Worm (Caenorhabditis elegans): ENCODE results near the gene T02G5.7.

DNA sequence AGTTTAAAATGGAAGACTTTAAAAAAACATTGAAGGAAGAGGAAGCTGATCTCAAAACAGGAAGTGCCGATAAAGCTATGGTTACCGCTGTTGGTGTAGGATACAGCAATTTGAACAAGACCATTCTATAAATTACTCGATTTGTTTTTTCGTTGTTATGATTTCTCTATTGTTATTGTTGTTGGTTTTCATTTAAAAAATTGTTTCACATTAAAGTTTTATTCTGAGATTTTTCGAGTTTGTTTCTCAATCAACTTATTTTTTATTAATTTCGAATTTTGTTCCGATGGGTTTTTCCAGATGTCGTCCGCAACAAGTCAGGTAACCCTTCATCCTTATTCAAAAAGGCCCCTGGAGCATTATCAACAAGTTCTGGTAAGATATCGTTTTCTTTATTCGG lies 23.6 kb upstream of the T02G5.7 start, which contains the start of gene ZK1127.12:
- TF ChIP-seq lsy-12 (tag; optimal IDR thresholded peaks at IDR 0.05) (no peak), snpc-4 (tag; optimal IDR thresholded peaks at IDR 0.05) (no peak), ceh-28 (tag; optimal IDR thresholded peaks at IDR 0.05) (no peak), ceh-16 (tag; optimal IDR thresholded peaks at IDR 0.05) (no peak), nhr-28 (tag; optimal IDR thresholded peaks at IDR 0.05) (no peak), nhr-25 (tag; optimal IDR thresholded peaks at IDR 0.05) (no peak), ceh-82 (tag; optimal IDR thresholded peaks at IDR 0.05) (no peak), nhr-12 (tag; optimal IDR thresholded peaks at IDR 0.05) (no peak), ztf-4 (tag; optimal IDR thresholded peaks at IDR 0.05) (no peak), lin-39 (tag; optimal IDR thresholded peaks at IDR 0.05) (no peak), zag-1 (tag; optimal IDR thresholded peaks at IDR 0.05) (no peak)
